Worm (Caenorhabditis elegans): ENCODE results near the gene srd-54.

DNA sequence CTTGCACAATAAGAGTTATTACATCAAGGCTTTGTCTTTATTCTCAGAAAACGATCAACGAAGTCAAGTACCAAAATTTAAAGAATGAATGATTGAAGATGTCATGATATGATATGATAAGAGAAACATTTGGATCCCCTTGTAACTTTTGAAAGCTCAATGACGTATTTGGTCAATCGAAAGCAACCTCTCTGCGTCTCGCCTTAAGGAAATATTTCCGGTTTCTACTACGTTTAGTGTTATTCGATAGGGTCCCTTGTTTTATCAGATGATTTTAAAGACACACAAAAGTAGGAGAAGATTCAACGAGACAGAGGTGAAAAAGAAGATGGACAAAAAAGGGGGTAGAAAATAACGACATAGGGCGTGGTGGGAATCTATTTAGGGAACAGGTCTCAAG, 19.2 kb upstream of the srd-54 start:
- TF ChIP-seq lin-13 (GFP tag; optimal IDR thresholded peaks at IDR 0.05) (no peak), R02D3.7 (tag; optimal IDR thresholded peaks at IDR 0.05) (no peak), pha-4 (GFP tag; IDR thresholded peaks at IDR 0.05) (no peak), pha-4 (tag; optimal IDR thresholded peaks at IDR 0.05) (no peak), ama-1 (optimal IDR thresholded peaks at IDR 0.05) (no peak), mes-2 (tag; optimal IDR thresholded peaks at IDR 0.05; ENCODE audit: poor library complexity, severe bottlenecking) (no peak)
